Worm (Caenorhabditis elegans): ENCODE data around the gene H37A05.2.
A peak's percentile ranks its signal among the peaks of the same experiment; 100 is the strongest.

Gene H37A05.2

DNA sequence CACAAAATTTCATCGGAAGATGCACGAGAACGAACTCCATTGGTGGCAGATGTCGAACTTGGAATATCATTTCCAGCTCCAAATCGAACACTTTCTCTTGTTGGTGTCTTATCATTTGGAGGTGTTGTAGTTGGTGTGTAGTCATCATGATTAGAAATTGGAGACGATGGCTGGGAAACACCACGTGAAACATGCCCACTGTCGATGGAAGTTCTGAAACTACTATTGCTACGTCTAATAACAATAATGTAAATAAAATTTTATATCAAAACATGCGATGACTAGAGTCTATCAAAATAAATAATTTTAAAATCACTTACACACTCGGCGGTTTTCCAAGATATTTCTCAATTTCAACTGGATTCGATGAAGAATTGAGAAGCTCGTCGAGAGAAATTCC, 18.3 kb upstream of the H37A05.2 start:
- TF ChIP-seq unc-55 (GFP tag; optimal IDR thresholded peaks at IDR 0.05) (no peak), unc-62 (GFP tag; optimal IDR thresholded peaks at IDR 0.05) (no peak), sem-4 (tag; optimal IDR thresholded peaks at IDR 0.05) (no peak), zag-1 (tag; optimal IDR thresholded peaks at IDR 0.05) (no peak), ztf-1 (GFP tag; conservative IDR thresholded peaks at IDR 0.05) (no peak), ztf-4 (tag; optimal IDR thresholded peaks at IDR 0.05) (no peak), egl-27 (tag; optimal IDR thresholded peaks at IDR 0.05) (no peak), nhr-10 (tag; optimal IDR thresholded peaks at IDR 0.05) (no peak), unc-39 (tag; optimal IDR thresholded peaks at IDR 0.05) (no peak), mab-5 (tag; optimal IDR thresholded peaks at IDR 0.05) (no peak), ztf-11 (tag; optimal IDR thresholded peaks at IDR 0.05) (no peak), F13H6.1 (tag; optimal IDR thresholded peaks at IDR 0.05) (no peak), Y55F3AM.14 (GFP tag; optimal IDR thresholded peaks at IDR 0.05) (no peak), nhr-11 (tag; optimal IDR thresholded peaks at IDR 0.05) (no peak), nhr-6 (tag; optimal IDR thresholded peaks at IDR 0.05) (no peak), R02D3.7 (tag; optimal IDR thresholded peaks at IDR 0.05) (no peak), ZK546.5 (tag; optimal IDR thresholded peaks at IDR 0.05) (no peak)

- TF ChIP-seq unc-62 (GFP tag; optimal IDR thresholded peaks at IDR 0.05) (no peak), ztf-11 (tag; optimal IDR thresholded peaks at IDR 0.05) (no peak), ama-1 (optimal IDR thresholded peaks at IDR 0.05) (no peak), elt-3 (tag; optimal IDR thresholded peaks at IDR 0.05) (no peak), mdl-1 (tag; optimal IDR thresholded peaks at IDR 0.05) (no peak), R02D3.7 (tag; optimal IDR thresholded peaks at IDR 0.05) (no peak), unc-39 (tag; optimal IDR thresholded peaks at IDR 0.05) (no peak), dmd-4 (tag; optimal IDR thresholded peaks at IDR 0.05) (no peak), unc-55 (GFP tag; optimal IDR thresholded peaks at IDR 0.05) (no peak), F13H6.1 (tag; optimal IDR thresholded peaks at IDR 0.05) (no peak), nhr-21 (tag; optimal IDR thresholded peaks at IDR 0.05) (no peak)
Observed at ce11 chrV:13650800-13651199, 16.8 kb upstream of the H37A05.2 start.

- TF ChIP-seq ama-1 (optimal IDR thresholded peaks at IDR 0.05), result peak; percentile 22
- TF ChIP-seq ztf-4 (tag; optimal IDR thresholded peaks at IDR 0.05), result peak; percentile 75
- peak; percentile 44 for TF ChIP-seq sma-3 (GFP tag; optimal IDR thresholded peaks at IDR 0.05)
- TF ChIP-seq lin-13 (GFP tag; optimal IDR thresholded peaks at IDR 0.05), result peak; percentile 8
- peak; percentile 53 for TF ChIP-seq nhr-25 (tag; optimal IDR thresholded peaks at IDR 0.05)
- TF ChIP-seq elt-1 (tag; optimal IDR thresholded peaks at IDR 0.05), result no peak
- no peak for TF ChIP-seq sem-4 (tag; optimal IDR thresholded peaks at IDR 0.05)
- no peak for TF ChIP-seq gmeb-1 (tag; optimal IDR thresholded peaks at IDR 0.05)
- TF ChIP-seq Y55F3AM.14 (GFP tag; optimal IDR thresholded peaks at IDR 0.05), result peak; percentile 10
- 0 out of 2 replicates have a peak, but pooled peaks have one; percentile 20 for TF ChIP-seq ztf-1 (GFP tag; conservative IDR thresholded peaks at IDR 0.05)
Observed at ce11 chrV:13649730-13650349, 15.8 kb upstream of the H37A05.2 start, which contains the start of gene H37A05.4. TSS of gene H37A05.4 (minus strand) at chrV:13649780.

- no peak for TF ChIP-seq mab-5 (tag; optimal IDR thresholded peaks at IDR 0.05)
- no peak for TF ChIP-seq C34F6.9 (tag; optimal IDR thresholded peaks at IDR 0.05)
- no peak for TF ChIP-seq elt-1 (tag; optimal IDR thresholded peaks at IDR 0.05)
- no peak for TF ChIP-seq nhr-10 (tag; optimal IDR thresholded peaks at IDR 0.05)
- no peak for TF ChIP-seq lin-13 (GFP tag; optimal IDR thresholded peaks at IDR 0.05)
- no peak for TF ChIP-seq skn-1 (tag; optimal IDR thresholded peaks at IDR 0.05)
Observed at ce11 chrV:13647617-13648016, 13.6 kb upstream of the H37A05.2 start.

DNA sequence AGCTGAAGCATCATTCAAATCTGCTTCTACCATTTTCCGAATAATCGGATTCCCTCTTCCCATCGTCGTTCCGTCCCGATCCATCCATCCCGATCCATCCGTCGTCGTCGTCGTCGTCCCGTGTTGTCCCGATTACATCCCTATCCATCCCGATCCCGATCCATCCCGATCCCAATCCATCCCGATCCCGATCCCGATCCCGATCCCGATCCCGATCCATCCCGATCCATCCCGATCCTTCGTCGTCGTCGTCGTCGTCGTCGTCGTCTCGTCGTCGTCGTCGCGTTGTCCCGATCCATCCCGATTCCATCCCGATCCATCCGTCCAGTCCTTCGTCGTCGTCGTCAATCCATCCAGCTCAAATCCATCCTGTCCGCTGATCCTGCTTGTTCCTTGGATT, 13.1 kb upstream of the H37A05.2 start:
- TF ChIP-seq sma-3 (GFP tag; optimal IDR thresholded peaks at IDR 0.05), result no peak

DNA sequence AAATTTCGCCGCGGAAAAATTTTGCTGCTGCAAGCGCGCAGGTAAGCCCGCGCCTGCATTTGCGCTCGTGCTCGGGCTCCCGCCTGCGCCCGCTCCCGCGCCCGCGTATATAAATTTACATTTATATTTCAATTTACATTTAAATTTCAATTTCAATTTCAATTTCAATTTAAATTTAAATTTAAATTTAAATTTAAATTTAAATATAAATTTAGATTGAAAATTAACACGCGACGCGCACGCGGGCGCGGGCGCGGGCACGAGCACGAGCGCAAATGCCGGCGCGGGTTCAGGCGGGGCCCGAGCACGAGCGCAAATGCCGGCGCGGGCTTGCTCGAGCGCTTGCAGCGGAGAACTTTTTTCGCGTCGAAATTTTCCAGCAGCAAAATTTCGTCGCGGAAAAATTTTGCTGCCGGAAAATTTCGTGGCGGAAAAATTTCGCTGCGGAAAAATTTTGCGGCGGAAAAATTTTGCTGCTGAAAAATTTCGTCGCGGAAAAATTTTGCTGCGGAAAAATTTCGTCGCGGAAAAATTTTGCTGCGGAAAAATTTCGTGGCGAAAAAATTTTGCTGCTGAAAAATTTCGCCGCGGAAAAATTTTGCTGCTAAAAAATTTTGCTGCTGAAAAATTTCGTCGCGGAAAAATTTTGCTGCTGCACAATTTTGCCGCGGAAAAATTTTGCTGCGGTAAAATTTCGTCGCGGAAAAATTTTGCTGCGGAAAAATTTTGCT, 12.0 kb upstream of the H37A05.2 start:
- TF ChIP-seq egl-27 (tag; optimal IDR thresholded peaks at IDR 0.05), result no peak
- TF ChIP-seq unc-62 (GFP tag; optimal IDR thresholded peaks at IDR 0.05), result no peak
- no peak for TF ChIP-seq peb-1 (tag; optimal IDR thresholded peaks at IDR 0.05)
- no peak for TF ChIP-seq zag-1 (tag; optimal IDR thresholded peaks at IDR 0.05)
- no peak for TF ChIP-seq lin-39 (tag; optimal IDR thresholded peaks at IDR 0.05)
- no peak for TF ChIP-seq mbf-1 (tag; optimal IDR thresholded peaks at IDR 0.05)
- TF ChIP-seq ama-1 (optimal IDR thresholded peaks at IDR 0.05), result no peak
- TF ChIP-seq aly-2 (tag; optimal IDR thresholded peaks at IDR 0.05), result no peak
- no peak for TF ChIP-seq snpc-4 (tag; optimal IDR thresholded peaks at IDR 0.05)
- TF ChIP-seq F13H6.1 (tag; optimal IDR thresholded peaks at IDR 0.05), result no peak
- TF ChIP-seq R02D3.7 (tag; optimal IDR thresholded peaks at IDR 0.05), result no peak
- no peak for TF ChIP-seq ceh-82 (tag; optimal IDR thresholded peaks at IDR 0.05)
- no peak for TF ChIP-seq ZK546.5 (tag; optimal IDR thresholded peaks at IDR 0.05)
- no peak for TF ChIP-seq gmeb-1 (tag; optimal IDR thresholded peaks at IDR 0.05)
- TF ChIP-seq crh-2 (tag; optimal IDR thresholded peaks at IDR 0.05), result no peak
- no peak for TF ChIP-seq nhr-11 (tag; optimal IDR thresholded peaks at IDR 0.05)
- TF ChIP-seq alr-1 (tag; optimal IDR thresholded peaks at IDR 0.05), result no peak
- TF ChIP-seq lin-13 (GFP tag; optimal IDR thresholded peaks at IDR 0.05), result no peak
